Fruit fly (Drosophila melanogaster) whole organism, prepupa: Measurements from ENCODE around the gene CG32669.

Experiments used
- Blimp-1 ChIP-seq: fragments of 200-800 bp; sonication (Bioruptor generic); optimal IDR thresholded peaks from 3 replicates; lab custom pipeline; 2017; ENCODE audit warnings: missing biosample characterization, missing genetic modification characterization, mild to moderate bottlenecking, moderate library complexity, missing genetic modification reagents
- salr ChIP-seq, 2 experiments: fragments of 200-800 bp; sonication (Bioruptor generic); optimal IDR thresholded peaks; 3 replicates each; lab custom pipeline; 2016 to 2018; ENCODE audit warnings: missing biosample characterization in 2 of 2, missing genetic modification characterization in 2 of 2, mild to moderate bottlenecking in 1 of 2

DNA sequence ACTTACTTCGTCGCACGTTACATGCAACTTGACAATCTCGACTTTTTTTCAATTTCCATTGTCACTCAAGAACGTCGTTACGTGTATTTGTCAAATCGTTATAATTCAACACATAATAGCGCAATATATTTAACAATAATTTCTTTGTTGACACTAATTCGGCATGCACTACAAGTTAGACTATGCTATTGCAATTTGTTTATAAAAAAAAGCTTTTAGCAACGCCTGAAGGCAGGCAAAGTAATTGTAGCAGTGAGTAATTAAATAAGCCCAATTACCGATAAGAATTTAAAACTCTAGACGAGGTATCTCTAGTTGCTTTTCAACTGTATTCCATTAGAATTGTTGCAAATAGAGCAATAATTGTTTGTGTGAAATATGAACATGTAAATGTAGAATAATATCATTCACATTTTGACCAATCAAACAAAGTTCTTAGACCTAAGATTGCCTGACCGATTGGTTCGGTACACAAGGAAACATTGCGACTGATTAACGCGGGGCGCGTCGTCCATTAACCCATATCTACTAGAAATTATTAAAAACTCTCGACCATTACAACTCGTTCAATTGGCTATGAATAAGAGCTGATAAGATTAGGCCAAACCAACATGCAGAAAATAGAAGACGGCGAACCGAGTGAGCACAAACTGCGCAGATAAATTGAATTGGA lies 3.9 kb downstream of the CG32669 start:
- TF ChIP-seq Blimp-1 (GFP tag; lab: Kevin White, UChicago) (no peak), salr (GFP tag; optimal IDR thresholded peaks at IDR 0.05; lab: Kevin White, UChicago) (no peak)
